Worm (Caenorhabditis elegans) whole organism, L1 larva: ENCODE measurements around the gene F58D12.3.
"Not testable (repeated sequence)": the region's sequence is repeated elsewhere in the genome, so short reads cannot be mapped to it uniquely, and the experiment has no call there.

ENCODE experiments used
- C16A3.4 ChIP-seq: fragments of 150-350 bp; optimal IDR thresholded peaks from 2 replicates; lab custom pipeline; 2014; ENCODE audit warnings: missing biosample characterization, missing genetic modification characterization
- aly-2 ChIP-seq: fragments of 150-350 bp; optimal IDR thresholded peaks from 2 replicates; lab custom pipeline; 2014; ENCODE audit warnings: missing biosample characterization, missing genetic modification characterization
- ceh-63 ChIP-seq: fragments of 200-800 bp; sonication (Bioruptor generic); optimal IDR thresholded peaks from 2 replicates; lab custom pipeline; 2018; ENCODE audit warnings: mild to moderate bottlenecking, missing genetic modification characterization, missing compliant biosample characterization
- ceh-8 ChIP-seq: fragments of 200-800 bp; sonication (Bioruptor generic); optimal IDR thresholded peaks from 2 replicates; lab custom pipeline; 2018; ENCODE audit warnings: mild to moderate bottlenecking, missing genetic modification characterization, moderate library complexity, missing compliant biosample characterization
- ceh-88 ChIP-seq: fragments of 200-800 bp; sonication (Bioruptor generic); IDR thresholded peaks from 2 replicates; pipeline ENCODE4 v1.3.6; 2022; ENCODE audit warnings: missing genetic modification characterization, missing compliant biosample characterization
- ceh-90 ChIP-seq: sonication (generic microtip); optimal IDR thresholded peaks from 2 replicates; lab custom pipeline; 2016; ENCODE audit warnings: missing genetic modification characterization, missing compliant biosample characterization
- dpl-1 ChIP-seq, 3 experiments: fragments of 150-350 bp in 2 of 3; sonication (generic microtip) in 1 of 3; optimal IDR thresholded peaks; 2 replicates each; lab custom pipeline; 2014 to 2017; ENCODE audit warnings: missing biosample characterization in 3 of 3, missing genetic modification characterization in 3 of 3, missing genetic modification reagents in 3 of 3
- dsc-1 ChIP-seq: sonication (generic microtip); optimal IDR thresholded peaks from 2 replicates; lab custom pipeline; 2016; ENCODE audit warnings: mild to moderate bottlenecking, missing genetic modification characterization, missing compliant biosample characterization
- efl-1 ChIP-seq, 4 experiments: fragments of 150-350 bp; optimal IDR thresholded peaks in 3 of 4; peaks in 1 of 4; 1 replicate in 1 of 4; 2 replicates in 3 of 4; lab custom pipeline; 2014; ENCODE audit warnings: missing biosample characterization in 2 of 4, missing genetic modification characterization in 2 of 4, missing genetic modification reagents in 2 of 4
- fkh-8 ChIP-seq: sonication (generic microtip); optimal IDR thresholded peaks from 2 replicates; lab custom pipeline; 2016; ENCODE audit warnings: mild to moderate bottlenecking, missing genetic modification characterization, missing compliant biosample characterization
- grh-1 ChIP-seq: fragments of 200-800 bp; sonication (Bioruptor generic); IDR thresholded peaks from 2 replicates; pipeline ENCODE4 v1.3.6; 2022; ENCODE audit warnings: missing genetic modification reagents, missing genetic modification characterization, missing compliant biosample characterization
- isw-1 ChIP-seq: fragments of 200-800 bp; sonication (Bioruptor generic); IDR thresholded peaks from 2 replicates; pipeline ENCODE4 v1.3.6; 2022; ENCODE audit warnings: missing genetic modification characterization, missing compliant biosample characterization
- jun-1 ChIP-seq: fragments of 150-350 bp; optimal IDR thresholded peaks from 2 replicates; lab custom pipeline; 2014; ENCODE audit warnings: missing biosample characterization, missing genetic modification reagents, missing genetic modification characterization
- lin-14 ChIP-seq: fragments of 200-800 bp; sonication (Bioruptor generic); optimal IDR thresholded peaks from 2 replicates; lab custom pipeline; 2018; ENCODE audit warnings: mild to moderate bottlenecking, missing genetic modification characterization, moderate library complexity, missing compliant biosample characterization
- lin-35 ChIP-seq, 2 experiments: fragments of 150-350 bp; optimal IDR thresholded peaks; 2 replicates each; lab custom pipeline; 2014; ENCODE audit warnings: missing biosample characterization in 2 of 2, missing genetic modification characterization in 2 of 2, missing genetic modification reagents in 2 of 2
- lin-39 ChIP-seq: fragments of 150-350 bp; optimal IDR thresholded peaks from 2 replicates; lab custom pipeline; 2014; ENCODE audit warnings: missing biosample characterization, missing genetic modification reagents, missing genetic modification characterization
- lir-3 ChIP-seq: sonication (generic microtip); optimal IDR thresholded peaks from 2 replicates; lab custom pipeline; 2016; ENCODE audit warnings: mild to moderate bottlenecking, missing genetic modification characterization, moderate library complexity, missing compliant biosample characterization; ENCODE audit not compliant: poor library complexity
- lsy-2 ChIP-seq, 2 experiments: fragments of 150-350 bp; optimal IDR thresholded peaks; 2 replicates each; lab custom pipeline; 2014; ENCODE audit warnings: missing biosample characterization in 2 of 2, missing genetic modification characterization in 2 of 2
- mab-9 ChIP-seq: fragments of 200-800 bp; sonication (Bioruptor generic); IDR thresholded peaks from 2 replicates; pipeline ENCODE4 v1.3.6; 2022; ENCODE audit warnings: missing genetic modification reagents, missing genetic modification characterization, missing compliant biosample characterization
- nhr-19 ChIP-seq: fragments of 200-800 bp; sonication (Bioruptor generic); conservative IDR thresholded peaks from 2 replicates; pipeline ENCODE4 v1.3.6; 2022; ENCODE audit warnings: missing genetic modification characterization, missing compliant biosample characterization
- nhr-20 ChIP-seq: sonication (generic microtip); optimal IDR thresholded peaks from 2 replicates; lab custom pipeline; 2016; ENCODE audit warnings: mild to moderate bottlenecking, missing genetic modification characterization, missing compliant biosample characterization
- nhr-47 ChIP-seq: sonication (generic microtip); optimal IDR thresholded peaks from 2 replicates; lab custom pipeline; 2016; ENCODE audit warnings: mild to moderate bottlenecking, missing genetic modification characterization, moderate library complexity, missing compliant biosample characterization
- nhr-71 ChIP-seq: sonication (generic microtip); optimal IDR thresholded peaks from 2 replicates; lab custom pipeline; 2016; ENCODE audit warnings: mild to moderate bottlenecking, missing genetic modification characterization, moderate library complexity, missing compliant biosample characterization
- nhr-76 ChIP-seq: sonication (generic microtip); optimal IDR thresholded peaks from 2 replicates; lab custom pipeline; 2017; ENCODE audit warnings: missing biosample characterization, missing genetic modification characterization
- nhr-77 ChIP-seq: fragments of 150-350 bp; optimal IDR thresholded peaks from 2 replicates; lab custom pipeline; 2014; ENCODE audit warnings: missing biosample characterization, missing genetic modification characterization
- nhr-85 ChIP-seq: sonication (generic microtip); peaks from one replicate; lab custom pipeline; 2016; ENCODE audit warnings: missing genetic modification characterization, inconsistent platforms, missing compliant biosample characterization
- nhr-90 ChIP-seq: sonication (generic microtip); optimal IDR thresholded peaks from 2 replicates; lab custom pipeline; 2016; ENCODE audit warnings: mild to moderate bottlenecking, missing genetic modification characterization, missing compliant biosample characterization; ENCODE audit not compliant: poor library complexity
- pax-3 ChIP-seq: fragments of 200-800 bp; sonication (Bioruptor generic); optimal IDR thresholded peaks from 2 replicates; lab custom pipeline; 2018; ENCODE audit warnings: mild to moderate bottlenecking, missing genetic modification characterization, moderate library complexity, missing compliant biosample characterization
- rnt-1 ChIP-seq: sonication (generic microtip); optimal IDR thresholded peaks from 2 replicates; lab custom pipeline; 2016; ENCODE audit warnings: mild to moderate bottlenecking, missing genetic modification characterization, moderate library complexity, missing compliant biosample characterization
- snu-23 ChIP-seq: sonication (generic microtip); optimal IDR thresholded peaks from 2 replicates; lab custom pipeline; 2016; ENCODE audit warnings: missing genetic modification characterization, missing compliant biosample characterization
- sup-37 ChIP-seq: fragments of 200-800 bp; sonication (Bioruptor generic); optimal IDR thresholded peaks from 2 replicates; lab custom pipeline; 2018; ENCODE audit warnings: mild to moderate bottlenecking, missing genetic modification characterization, missing compliant biosample characterization
- swsn-7 ChIP-seq: sonication (generic microtip); optimal IDR thresholded peaks from 2 replicates; lab custom pipeline; 2016; ENCODE audit warnings: missing genetic modification characterization, missing compliant biosample characterization
- tbx-2 ChIP-seq: sonication (generic microtip); optimal IDR thresholded peaks from 2 replicates; lab custom pipeline; 2016; ENCODE audit warnings: missing genetic modification characterization, missing compliant biosample characterization
- unc-130 ChIP-seq: fragments of 150-350 bp; optimal IDR thresholded peaks from 2 replicates; lab custom pipeline; 2017; ENCODE audit warnings: missing biosample characterization, missing genetic modification characterization, inconsistent platforms
- unc-86 ChIP-seq: sonication (generic microtip); optimal IDR thresholded peaks from 2 replicates; lab custom pipeline; 2016; ENCODE audit warnings: missing genetic modification characterization, missing compliant biosample characterization
- unc-98 ChIP-seq: fragments of 200-800 bp; sonication (Bioruptor generic); IDR thresholded peaks from 2 replicates; pipeline ENCODE4 v1.3.6; 2022; ENCODE audit warnings: missing genetic modification characterization, missing compliant biosample characterization
- vab-15 ChIP-seq: sonication (generic microtip); optimal IDR thresholded peaks from 2 replicates; lab custom pipeline; 2017; ENCODE audit warnings: missing genotype, mild to moderate bottlenecking, missing genetic modification characterization, missing compliant biosample characterization
- xbp-1 ChIP-seq: sonication (generic microtip); optimal IDR thresholded peaks from 2 replicates; lab custom pipeline; 2016; ENCODE audit warnings: missing genetic modification characterization, missing compliant biosample characterization
- ztf-11 ChIP-seq, 2 experiments: sonication (generic microtip); optimal IDR thresholded peaks; 2 replicates each; lab custom pipeline; 2016 to 2017; ENCODE audit warnings: missing genetic modification characterization in 2 of 2, missing biosample characterization in 1 of 2, missing compliant biosample characterization in 1 of 2

Gene F58D12.3

DNA sequence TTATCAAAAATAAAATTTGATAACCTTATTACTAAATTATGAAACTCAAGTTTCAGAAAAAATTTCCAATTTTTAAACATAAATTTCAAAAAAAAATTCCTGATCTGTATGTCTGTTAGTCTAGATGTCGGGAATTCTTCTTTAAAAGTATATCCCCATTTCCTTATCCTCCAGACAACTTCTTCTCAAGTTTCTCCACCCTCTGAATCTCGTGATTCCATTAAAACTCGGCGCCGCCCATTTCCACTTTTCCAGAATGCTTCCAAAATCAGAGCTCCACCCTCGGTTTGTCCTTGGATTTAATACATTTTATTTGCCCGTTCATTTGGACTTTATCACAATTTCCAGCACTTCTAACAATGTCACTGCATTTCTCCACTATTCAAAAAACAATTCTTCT, 24.0 kb upstream of the F58D12.3 start, which contains the start of gene ins-10:
ins-10 (plus strand) TSS at position 301 of the 400 bp plus-strand sequence.
- TF ChIP-seq efl-1 (optimal IDR thresholded peaks at IDR 0.05; lab: Kevin White, UChicago) = no peak
- TF ChIP-seq efl-1 (GFP tag; optimal IDR thresholded peaks at IDR 0.05 in 1 of 2; lab: Kevin White, UChicago) = no peak
- no peak for TF ChIP-seq lsy-2 (tag; optimal IDR thresholded peaks at IDR 0.05; lab: Kevin White, UChicago)
- no peak for TF ChIP-seq nhr-76

ce11 chrV:14038328-14039084, 19.1 kb upstream of the F58D12.3 start, which contains the start of gene vps-39:
Gene vps-39, minus strand, starts transcription at chrV:14038378.
- peak; percentile 97 for TF ChIP-seq nhr-19 (GFP tag; lab: Robert Waterston, UW)
- peak; percentile 67 for TF ChIP-seq lin-14 (GFP tag; lab: Kevin White, UChicago)
- peak; percentile 44 for TF ChIP-seq swsn-7 (tag; lab: Kevin White, UChicago)
- TF ChIP-seq isw-1 (GFP tag; lab: Robert Waterston, UW) = peak; percentile 96
- peak; percentile 79 for TF ChIP-seq nhr-85
- TF ChIP-seq pax-3 (tag; lab: Kevin White, UChicago) = peak; percentile 65
- peak; percentile 39 for TF ChIP-seq lir-3 (tag; lab: Kevin White, UChicago)
- peak; percentile 35 for TF ChIP-seq tbx-2
- peak; percentile 31 to 62 for TF ChIP-seq efl-1 (optimal IDR thresholded peaks at IDR 0.05; lab: Kevin White, UChicago)
- TF ChIP-seq efl-1 (GFP tag; optimal IDR thresholded peaks at IDR 0.05 in 1 of 2; lab: Kevin White, UChicago) = peak; percentile 58 to 96
- TF ChIP-seq ztf-11 (tag; optimal IDR thresholded peaks at IDR 0.05; lab: Kevin White, UChicago) = peak in 1 of 2 experiments; percentile 3
- TF ChIP-seq nhr-90 (tag; lab: Kevin White, UChicago) = peak; percentile 29
- peak; percentile 73 for TF ChIP-seq rnt-1
- TF ChIP-seq nhr-71 (tag; lab: Kevin White, UChicago) = peak; percentile 72
- peak in 1 of 2 experiments; percentile 48 for TF ChIP-seq lin-35 (GFP tag; optimal IDR thresholded peaks at IDR 0.05; lab: Kevin White, UChicago)
- TF ChIP-seq ceh-88 (GFP tag; lab: Robert Waterston, UW) = peak; percentile 95
- TF ChIP-seq unc-86 (tag; lab: Kevin White, UChicago) = peak; percentile 15
- peak; percentile 38 to 58 (median 39) for TF ChIP-seq dpl-1 (GFP tag; optimal IDR thresholded peaks at IDR 0.05; lab: Kevin White, UChicago)
- peak; percentile 71 for TF ChIP-seq nhr-47 (tag; lab: Kevin White, UChicago)
- peak; percentile 91 for TF ChIP-seq mab-9 (GFP tag; lab: Robert Waterston, UW)
- TF ChIP-seq fkh-8 (tag; lab: Kevin White, UChicago) = peak; percentile 16
- TF ChIP-seq xbp-1 (tag; lab: Kevin White, UChicago) = peak; percentile 31
- TF ChIP-seq nhr-20 (tag; lab: Kevin White, UChicago) = peak; percentile 37
- peak; percentile 31 for TF ChIP-seq dsc-1
- TF ChIP-seq snu-23 = peak; percentile 31
- peak; percentile 68 for TF ChIP-seq unc-98 (GFP tag; lab: Robert Waterston, UW)
- TF ChIP-seq grh-1 (GFP tag; lab: Robert Waterston, UW) = peak; percentile 96

DNA sequence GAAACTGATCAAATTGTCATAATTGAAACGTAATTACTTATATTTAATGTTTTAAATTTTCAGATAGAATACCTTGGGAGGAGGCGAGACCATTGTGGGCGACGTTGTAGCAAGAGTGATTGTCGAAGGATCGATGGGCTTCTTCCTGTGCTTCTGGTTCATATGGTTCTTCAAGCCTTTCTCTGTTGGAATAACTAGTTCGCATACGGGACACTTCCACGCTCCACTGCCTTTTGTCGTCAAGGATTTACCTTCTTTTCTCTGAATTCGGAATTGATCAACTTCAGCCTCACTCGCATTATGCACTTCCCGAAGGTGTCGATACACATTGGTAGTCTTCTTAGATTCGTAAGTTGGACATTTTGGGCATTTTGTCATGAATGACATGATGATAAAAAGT, 8.4 kb upstream of the F58D12.3 start, which contains the start of gene F58D12.1:
F58D12.1 (plus strand) TSS at position 301 of the 400 bp plus-strand sequence.
- TF ChIP-seq nhr-85; xbp-1 (tag; lab: Kevin White, UChicago); ztf-11 (tag; optimal IDR thresholded peaks at IDR 0.05; lab: Kevin White, UChicago): not testable (repeated sequence)

- peak; percentile 98 for TF ChIP-seq swsn-7 (tag; lab: Kevin White, UChicago)
- peak; percentile 87 to 91 for TF ChIP-seq lsy-2 (tag; optimal IDR thresholded peaks at IDR 0.05; lab: Kevin White, UChicago)
- TF ChIP-seq C16A3.4 (tag; lab: Kevin White, UChicago) = peak; percentile 82
- TF ChIP-seq lin-39 (tag; lab: Kevin White, UChicago) = peak; percentile 93
- TF ChIP-seq ceh-90 (tag; lab: Kevin White, UChicago) = peak; percentile 99
- peak; percentile 90 to 91 for TF ChIP-seq efl-1 (optimal IDR thresholded peaks at IDR 0.05; lab: Kevin White, UChicago)
- peak; percentile 84 to 99 for TF ChIP-seq efl-1 (GFP tag; optimal IDR thresholded peaks at IDR 0.05 in 1 of 2; lab: Kevin White, UChicago)
- TF ChIP-seq nhr-90 (tag; lab: Kevin White, UChicago) = peak; percentile 100
- peak; percentile 100 for TF ChIP-seq mab-9 (GFP tag; lab: Robert Waterston, UW)
- TF ChIP-seq jun-1 (tag; lab: Kevin White, UChicago) = peak; percentile 87
- peak; percentile 98 for TF ChIP-seq unc-130
- peak; percentile 99 for TF ChIP-seq nhr-20 (tag; lab: Kevin White, UChicago)
- peak; percentile 82 for TF ChIP-seq nhr-77 (tag; lab: Kevin White, UChicago)
- TF ChIP-seq snu-23 = peak; percentile 98
- peak; percentile 99 for TF ChIP-seq ceh-88 (GFP tag; lab: Robert Waterston, UW)
- TF ChIP-seq pax-3 (tag; lab: Kevin White, UChicago) = peak; percentile 100
- TF ChIP-seq ztf-11 (tag; optimal IDR thresholded peaks at IDR 0.05; lab: Kevin White, UChicago) = peak in 1 of 2 experiments; percentile 100
- TF ChIP-seq ceh-63 (GFP tag; lab: Kevin White, UChicago) = peak; percentile 97
- peak; percentile 88 for TF ChIP-seq vab-15 (tag; lab: Kevin White, UChicago)
- TF ChIP-seq nhr-47 (tag; lab: Kevin White, UChicago) = peak; percentile 99
- TF ChIP-seq ceh-8 (GFP tag; lab: Kevin White, UChicago) = peak; percentile 97
- peak; percentile 99 for TF ChIP-seq nhr-71 (tag; lab: Kevin White, UChicago)
- TF ChIP-seq aly-2 (tag; lab: Kevin White, UChicago) = peak; percentile 31
- TF ChIP-seq lin-14 (GFP tag; lab: Kevin White, UChicago) = peak; percentile 98
- peak; percentile 94 for TF ChIP-seq sup-37 (GFP tag; lab: Kevin White, UChicago)
These were observed 2.5 kb upstream of the F58D12.3 start for ce11 chrV:14055097-14055496.
